Fruit fly (Drosophila melanogaster) whole organism, pupa: ENCODE measurements around the gene tll.

Experiments
- CG10348 ChIP-seq: fragments of 200-800 bp; sonication (Bioruptor generic); IDR thresholded peaks from 2 replicates; pipeline ENCODE4 v1.3.6; 2022; ENCODE audit warnings: missing biosample characterization, missing genetic modification characterization
- CG12605 ChIP-seq: fragments of 200-800 bp; sonication (Bioruptor generic); IDR thresholded peaks from 2 replicates; pipeline ENCODE4 v1.3.6; 2022; ENCODE audit warnings: missing biosample characterization, missing genetic modification characterization
- CG13204 ChIP-seq: fragments of 200-800 bp; sonication (Bioruptor generic); optimal IDR thresholded peaks from 2 replicates; lab custom pipeline; 2018; ENCODE audit warnings: missing biosample characterization, mild to moderate bottlenecking, missing genetic modification characterization, moderate library complexity
- CG14655 ChIP-seq: fragments of 200-800 bp; sonication (Bioruptor generic); optimal IDR thresholded peaks from 3 replicates; lab custom pipeline; 2017; ENCODE audit warnings: mild to moderate bottlenecking, missing biosample characterization, missing genetic modification reagents, missing genetic modification characterization
- CG15710 ChIP-seq: fragments of 200-800 bp; sonication (Bioruptor generic); optimal IDR thresholded peaks from 2 replicates; lab custom pipeline; 2018; ENCODE audit warnings: missing biosample characterization, mild to moderate bottlenecking, missing genetic modification characterization, moderate library complexity
- CG17806 ChIP-seq: fragments of 200-800 bp; sonication (Bioruptor generic); optimal IDR thresholded peaks from 2 replicates; lab custom pipeline; 2018; ENCODE audit warnings: missing biosample characterization, mild to moderate bottlenecking, missing genetic modification characterization, moderate library complexity
- CG32121 ChIP-seq: fragments of 200-800 bp; sonication (Bioruptor generic); IDR thresholded peaks from 2 replicates; pipeline ENCODE4 v1.3.6; 2022; ENCODE audit warnings: missing biosample characterization, missing genetic modification characterization
- CG34367 ChIP-seq: fragments of 200-800 bp; sonication (Bioruptor generic); optimal IDR thresholded peaks from 2 replicates; lab custom pipeline; 2018; ENCODE audit warnings: missing biosample characterization, mild to moderate bottlenecking, missing genetic modification characterization
- CG4496 ChIP-seq: fragments of 200-800 bp; sonication (Bioruptor generic); IDR thresholded peaks from 3 replicates; pipeline ENCODE4 v1.3.6; 2022; ENCODE audit warnings: missing biosample characterization, missing genetic modification characterization
- CG8159 ChIP-seq: fragments of 200-800 bp; sonication (Bioruptor generic); optimal IDR thresholded peaks from 3 replicates; lab custom pipeline; 2018; ENCODE audit warnings: missing biosample characterization, mild to moderate bottlenecking, missing genetic modification characterization, moderate library complexity
- CG8301 ChIP-seq: fragments of 200-800 bp; sonication (Bioruptor generic); optimal IDR thresholded peaks from 2 replicates; lab custom pipeline; 2018; ENCODE audit warnings: missing biosample characterization, mild to moderate bottlenecking, missing genetic modification characterization
- CG9948 ChIP-seq: fragments of 200-800 bp; sonication (Bioruptor generic); optimal IDR thresholded peaks from 2 replicates; lab custom pipeline; 2018; ENCODE audit warnings: missing biosample characterization, mild to moderate bottlenecking, missing genetic modification characterization, moderate library complexity
- D1 ChIP-seq: fragments of 200-800 bp; sonication (Bioruptor generic); optimal IDR thresholded peaks from 2 replicates; lab custom pipeline; 2018; ENCODE audit warnings: missing biosample characterization, mild to moderate bottlenecking, missing genetic modification characterization, moderate library complexity
- EcR ChIP-seq: fragments of 200-800 bp; sonication (Bioruptor generic); optimal IDR thresholded peaks from 3 replicates; lab custom pipeline; 2019; ENCODE audit warnings: missing biosample characterization, missing genetic modification characterization, mild to moderate bottlenecking, moderate library complexity, missing genetic modification reagents
- Ets98B ChIP-seq: fragments of 200-800 bp; sonication (Bioruptor generic); IDR thresholded peaks from 2 replicates; pipeline ENCODE4 v1.3.6; 2022; ENCODE audit warnings: missing biosample characterization, missing genetic modification characterization
- Pif1A ChIP-seq: fragments of 200-800 bp; sonication (Bioruptor generic); optimal IDR thresholded peaks from 3 replicates; lab custom pipeline; 2016; ENCODE audit warnings: missing biosample characterization, missing genetic modification characterization
- Pif1B ChIP-seq: fragments of 200-800 bp; sonication (Bioruptor generic); optimal IDR thresholded peaks from 3 replicates; lab custom pipeline; 2016; ENCODE audit warnings: missing biosample characterization, missing genetic modification characterization
- Snoo ChIP-seq: fragments of 200-800 bp; sonication (Bioruptor generic); optimal IDR thresholded peaks from 3 replicates; lab custom pipeline; 2017; ENCODE audit warnings: missing biosample characterization, mild to moderate bottlenecking, missing genetic modification characterization, inconsistent platforms
- fd96Ca ChIP-seq: fragments of 200-800 bp; sonication (Bioruptor generic); IDR thresholded peaks from 3 replicates; pipeline ENCODE4 v1.3.6; 2022; ENCODE audit warnings: missing biosample characterization, missing genetic modification characterization
- gl ChIP-seq: fragments of 200-800 bp; sonication (Bioruptor generic); optimal IDR thresholded peaks from 2 replicates; lab custom pipeline; 2018; ENCODE audit warnings: missing biosample characterization, mild to moderate bottlenecking, missing genetic modification characterization
- rn ChIP-seq: fragments of 200-800 bp; sonication (Bioruptor generic); IDR thresholded peaks from 2 replicates; pipeline ENCODE4 v1.3.6; 2022; ENCODE audit warnings: missing biosample characterization, missing genetic modification characterization

Gene tll

DNA sequence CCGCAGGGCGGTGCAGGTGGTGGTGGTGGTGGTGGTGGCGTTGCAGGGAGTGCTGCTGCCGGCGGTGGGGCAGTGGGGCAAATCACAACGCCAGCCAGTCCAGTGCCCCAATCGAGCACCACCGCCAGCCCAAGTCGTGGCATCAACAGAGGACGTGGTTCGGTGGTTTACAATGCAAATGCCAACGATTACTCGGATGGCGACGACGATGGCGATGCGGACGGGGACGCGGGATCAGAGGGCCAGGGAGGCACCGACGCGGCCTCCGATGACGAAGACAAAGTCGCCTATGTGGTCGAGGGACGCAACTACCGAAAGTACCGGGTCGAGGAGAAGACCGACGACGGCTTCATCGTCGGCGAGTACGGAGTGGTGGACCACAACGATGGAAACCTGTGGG is 11.4 kb upstream of the tll start:
- TF ChIP-seq Ets98B (GFP tag; lab: Robert Waterston, UW) (no peak), CG4496 (no peak), EcR (GFP tag; lab: Kevin White, UChicago) (peak; percentile 62), CG13204 (peak; percentile 74), CG32121 (no peak), fd96Ca (GFP tag; lab: Robert Waterston, UW) (no peak), CG34367 (tag; lab: Kevin White, UChicago) (no peak)

dm6 chr3R:30842199-30842598 is 9.9 kb upstream of the tll start:
- TF ChIP-seq Snoo (tag; lab: Kevin White, UChicago) = peak; percentile 58
- 0 out of 3 replicates have a peak, but pooled peaks have one; percentile 7 for TF ChIP-seq fd96Ca (GFP tag; lab: Robert Waterston, UW)
- TF ChIP-seq CG15710 = peak; percentile 83
- TF ChIP-seq Pif1A (GFP tag; lab: Kevin White, UChicago) = peak; percentile 63
- peak; percentile 70 for TF ChIP-seq CG34367 (tag; lab: Kevin White, UChicago)
- peak; percentile 27 for TF ChIP-seq CG8301 (tag; lab: Kevin White, UChicago)
- TF ChIP-seq CG4496 = peak; percentile 34; the same call in 1 of the 3 replicates
- no peak for TF ChIP-seq rn (GFP tag; lab: Robert Waterston, UW)
- peak; percentile 89 for TF ChIP-seq CG8159 (tag; lab: Kevin White, UChicago)
- no peak for TF ChIP-seq gl (tag; lab: Kevin White, UChicago)
- TF ChIP-seq D1 = no peak
- TF ChIP-seq CG12605 (GFP tag; lab: Robert Waterston, UW) = no peak
- peak; percentile 82 for TF ChIP-seq CG17806 (tag; lab: Kevin White, UChicago)
- TF ChIP-seq Pif1B = peak; percentile 25
- peak; percentile 51 for TF ChIP-seq CG14655 (GFP tag; lab: Kevin White, UChicago)
- TF ChIP-seq CG9948 (tag; lab: Kevin White, UChicago) = peak; percentile 76

DNA sequence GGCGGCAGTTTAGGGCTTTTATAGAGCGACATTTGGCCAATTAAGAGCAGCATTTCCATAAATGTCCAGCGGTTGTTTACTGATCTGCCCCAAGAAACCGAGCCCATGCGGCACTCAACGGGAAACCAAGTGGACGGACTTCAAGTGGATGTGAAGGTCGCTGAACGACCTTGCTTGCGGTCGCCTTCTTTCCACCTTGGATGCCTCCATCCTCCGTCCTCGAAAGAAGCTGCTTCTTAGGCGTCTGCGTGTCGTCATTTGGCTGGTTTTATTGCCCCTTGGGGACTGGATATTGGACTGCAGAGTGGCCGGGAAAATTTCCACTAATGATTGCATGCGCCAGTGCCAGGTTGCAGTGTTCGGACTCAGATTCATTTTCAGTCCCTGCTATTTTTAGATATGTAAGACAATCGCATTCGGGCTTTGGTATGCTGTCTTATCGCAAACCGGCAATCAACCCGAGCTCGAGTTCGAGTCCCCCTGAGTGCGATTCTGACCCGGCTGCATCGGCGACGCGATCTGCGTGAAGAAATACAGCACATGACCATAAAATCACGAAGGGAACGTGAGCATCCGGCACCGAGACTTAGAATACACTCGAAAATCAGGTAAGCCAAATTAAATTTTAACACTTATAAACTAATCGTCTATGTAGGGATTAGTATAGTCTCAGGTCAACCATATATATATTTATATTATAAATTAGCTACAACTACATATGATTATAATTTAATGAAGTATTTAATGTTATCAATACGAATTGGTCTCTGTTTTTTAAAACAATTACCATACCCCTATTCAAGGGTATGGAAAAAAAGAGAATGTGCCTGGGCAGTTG is 9.3 kb upstream of the tll start:
- TF ChIP-seq CG10348 (GFP tag; lab: Robert Waterston, UW) (no peak), fd96Ca (GFP tag; lab: Robert Waterston, UW) (no peak), CG8301 (tag; lab: Kevin White, UChicago) (peak; percentile 15), Pif1B (peak; percentile 56), CG13204 (peak; percentile 29), CG17806 (tag; lab: Kevin White, UChicago) (peak; percentile 76), Ets98B (GFP tag; lab: Robert Waterston, UW) (no peak), CG9948 (tag; lab: Kevin White, UChicago) (peak; percentile 81), CG32121 (no peak), Pif1A (GFP tag; lab: Kevin White, UChicago) (peak; percentile 38), gl (tag; lab: Kevin White, UChicago) (peak; percentile 14), CG12605 (GFP tag; lab: Robert Waterston, UW) (no peak), CG15710 (peak; percentile 86), CG4496 (no peak; the same call in 2 of the 3 replicates), CG8159 (tag; lab: Kevin White, UChicago) (peak; percentile 89), EcR (GFP tag; lab: Kevin White, UChicago) (peak; percentile 94), CG34367 (tag; lab: Kevin White, UChicago) (peak; percentile 81), D1 (peak; percentile 84), Snoo (tag; lab: Kevin White, UChicago) (peak; percentile 74), CG14655 (GFP tag; lab: Kevin White, UChicago) (peak; percentile 48), rn (GFP tag; lab: Robert Waterston, UW) (no peak)

dm6 chr3R:30843709-30844108 is 8.4 kb upstream of the tll start:
- TF ChIP-seq CG34367 (tag; lab: Kevin White, UChicago) (peak; percentile 38), D1 (no peak), CG14655 (GFP tag; lab: Kevin White, UChicago) (no peak), Pif1B (peak; percentile 10), CG17806 (tag; lab: Kevin White, UChicago) (peak; percentile 53), CG8159 (tag; lab: Kevin White, UChicago) (peak; percentile 72), CG8301 (tag; lab: Kevin White, UChicago) (no peak), Ets98B (GFP tag; lab: Robert Waterston, UW) (no peak), CG9948 (tag; lab: Kevin White, UChicago) (peak; percentile 34), Snoo (tag; lab: Kevin White, UChicago) (no peak), CG15710 (peak; percentile 69), CG32121 (no peak), gl (tag; lab: Kevin White, UChicago) (no peak), CG13204 (no peak), rn (GFP tag; lab: Robert Waterston, UW) (no peak), CG4496 (no peak), Pif1A (GFP tag; lab: Kevin White, UChicago) (no peak), CG10348 (GFP tag; lab: Robert Waterston, UW) (no peak), fd96Ca (GFP tag; lab: Robert Waterston, UW) (no peak), EcR (GFP tag; lab: Kevin White, UChicago) (no peak)

dm6 chr3R:30844436-30844835 is 7.7 kb upstream of the tll start:
- TF ChIP-seq Ets98B (GFP tag; lab: Robert Waterston, UW) (no peak), CG12605 (GFP tag; lab: Robert Waterston, UW) (no peak), Pif1B (no peak), CG9948 (tag; lab: Kevin White, UChicago) (no peak)
